Fruit fly (Drosophila melanogaster) whole organism, pupa: ENCODE measurements around the gene lab.

Experiments used
- CG10348 ChIP-seq: fragments of 200-800 bp; sonication (Bioruptor generic); IDR thresholded peaks from 2 replicates; pipeline ENCODE4 v1.3.6; 2022; ENCODE audit warnings: missing biosample characterization, missing genetic modification characterization
- CG12605 ChIP-seq: fragments of 200-800 bp; sonication (Bioruptor generic); IDR thresholded peaks from 2 replicates; pipeline ENCODE4 v1.3.6; 2022; ENCODE audit warnings: missing biosample characterization, missing genetic modification characterization
- CG13204 ChIP-seq: fragments of 200-800 bp; sonication (Bioruptor generic); optimal IDR thresholded peaks from 2 replicates; lab custom pipeline; 2018; ENCODE audit warnings: missing biosample characterization, mild to moderate bottlenecking, missing genetic modification characterization, moderate library complexity
- CG14655 ChIP-seq: fragments of 200-800 bp; sonication (Bioruptor generic); optimal IDR thresholded peaks from 3 replicates; lab custom pipeline; 2017; ENCODE audit warnings: mild to moderate bottlenecking, missing biosample characterization, missing genetic modification reagents, missing genetic modification characterization
- CG15710 ChIP-seq: fragments of 200-800 bp; sonication (Bioruptor generic); optimal IDR thresholded peaks from 2 replicates; lab custom pipeline; 2018; ENCODE audit warnings: missing biosample characterization, mild to moderate bottlenecking, missing genetic modification characterization, moderate library complexity
- CG17806 ChIP-seq: fragments of 200-800 bp; sonication (Bioruptor generic); optimal IDR thresholded peaks from 2 replicates; lab custom pipeline; 2018; ENCODE audit warnings: missing biosample characterization, mild to moderate bottlenecking, missing genetic modification characterization, moderate library complexity
- CG32121 ChIP-seq: fragments of 200-800 bp; sonication (Bioruptor generic); IDR thresholded peaks from 2 replicates; pipeline ENCODE4 v1.3.6; 2022; ENCODE audit warnings: missing biosample characterization, missing genetic modification characterization
- CG34367 ChIP-seq: fragments of 200-800 bp; sonication (Bioruptor generic); optimal IDR thresholded peaks from 2 replicates; lab custom pipeline; 2018; ENCODE audit warnings: missing biosample characterization, mild to moderate bottlenecking, missing genetic modification characterization
- CG4496 ChIP-seq: fragments of 200-800 bp; sonication (Bioruptor generic); IDR thresholded peaks from 3 replicates; pipeline ENCODE4 v1.3.6; 2022; ENCODE audit warnings: missing biosample characterization, missing genetic modification characterization
- CG8159 ChIP-seq: fragments of 200-800 bp; sonication (Bioruptor generic); optimal IDR thresholded peaks from 3 replicates; lab custom pipeline; 2018; ENCODE audit warnings: missing biosample characterization, mild to moderate bottlenecking, missing genetic modification characterization, moderate library complexity
- CG8301 ChIP-seq: fragments of 200-800 bp; sonication (Bioruptor generic); optimal IDR thresholded peaks from 2 replicates; lab custom pipeline; 2018; ENCODE audit warnings: missing biosample characterization, mild to moderate bottlenecking, missing genetic modification characterization
- CG9948 ChIP-seq: fragments of 200-800 bp; sonication (Bioruptor generic); optimal IDR thresholded peaks from 2 replicates; lab custom pipeline; 2018; ENCODE audit warnings: missing biosample characterization, mild to moderate bottlenecking, missing genetic modification characterization, moderate library complexity
- D1 ChIP-seq: fragments of 200-800 bp; sonication (Bioruptor generic); optimal IDR thresholded peaks from 2 replicates; lab custom pipeline; 2018; ENCODE audit warnings: missing biosample characterization, mild to moderate bottlenecking, missing genetic modification characterization, moderate library complexity
- EcR ChIP-seq: fragments of 200-800 bp; sonication (Bioruptor generic); optimal IDR thresholded peaks from 3 replicates; lab custom pipeline; 2019; ENCODE audit warnings: missing biosample characterization, missing genetic modification characterization, mild to moderate bottlenecking, moderate library complexity, missing genetic modification reagents
- Ets98B ChIP-seq: fragments of 200-800 bp; sonication (Bioruptor generic); IDR thresholded peaks from 2 replicates; pipeline ENCODE4 v1.3.6; 2022; ENCODE audit warnings: missing biosample characterization, missing genetic modification characterization
- Pif1A ChIP-seq: fragments of 200-800 bp; sonication (Bioruptor generic); optimal IDR thresholded peaks from 3 replicates; lab custom pipeline; 2016; ENCODE audit warnings: missing biosample characterization, missing genetic modification characterization
- Pif1B ChIP-seq: fragments of 200-800 bp; sonication (Bioruptor generic); optimal IDR thresholded peaks from 3 replicates; lab custom pipeline; 2016; ENCODE audit warnings: missing biosample characterization, missing genetic modification characterization
- Snoo ChIP-seq: fragments of 200-800 bp; sonication (Bioruptor generic); optimal IDR thresholded peaks from 3 replicates; lab custom pipeline; 2017; ENCODE audit warnings: missing biosample characterization, mild to moderate bottlenecking, missing genetic modification characterization, inconsistent platforms
- fd96Ca ChIP-seq: fragments of 200-800 bp; sonication (Bioruptor generic); IDR thresholded peaks from 3 replicates; pipeline ENCODE4 v1.3.6; 2022; ENCODE audit warnings: missing biosample characterization, missing genetic modification characterization
- gl ChIP-seq: fragments of 200-800 bp; sonication (Bioruptor generic); optimal IDR thresholded peaks from 2 replicates; lab custom pipeline; 2018; ENCODE audit warnings: missing biosample characterization, mild to moderate bottlenecking, missing genetic modification characterization
- rn ChIP-seq: fragments of 200-800 bp; sonication (Bioruptor generic); IDR thresholded peaks from 2 replicates; pipeline ENCODE4 v1.3.6; 2022; ENCODE audit warnings: missing biosample characterization, missing genetic modification characterization

The lab gene

dm6 chr3R:6664371-6665116 lies 13.8 kb downstream of the lab start:
- peak; percentile 19 for TF ChIP-seq CG8159 (tag; lab: Kevin White, UChicago)
- no peak for TF ChIP-seq gl
- TF ChIP-seq CG14655 (GFP tag; lab: Kevin White, UChicago), result peak; percentile 50
- TF ChIP-seq rn (GFP tag; lab: Robert Waterston, UW), result no peak
- TF ChIP-seq Ets98B (GFP tag; lab: Robert Waterston, UW), result no peak; the same call in 1 of the 2 replicates
- TF ChIP-seq D1, result no peak
- peak; percentile 76 for TF ChIP-seq CG4496 (GFP tag; lab: Robert Waterston, UW)
- peak; percentile 51; the same call in 2 of the 3 replicates for TF ChIP-seq fd96Ca (GFP tag; lab: Robert Waterston, UW)
- no peak for TF ChIP-seq CG10348 (GFP tag; lab: Robert Waterston, UW)
- no peak for TF ChIP-seq CG32121 (GFP tag; lab: Robert Waterston, UW)
- TF ChIP-seq Pif1B (GFP tag; lab: Kevin White, UChicago), result no peak
- no peak for TF ChIP-seq CG15710
- no peak for TF ChIP-seq CG13204 (GFP tag; lab: Kevin White, UChicago)
- TF ChIP-seq CG17806 (tag; lab: Kevin White, UChicago), result no peak
- TF ChIP-seq EcR, result no peak
- no peak for TF ChIP-seq CG8301
- TF ChIP-seq Snoo, result no peak
- peak; percentile 11 for TF ChIP-seq CG9948
- no peak for TF ChIP-seq CG12605 (GFP tag; lab: Robert Waterston, UW)
- no peak for TF ChIP-seq Pif1A (GFP tag; lab: Kevin White, UChicago)
- TF ChIP-seq CG34367 (tag; lab: Kevin White, UChicago), result no peak

dm6 chr3R:6663289-6663666 lies 15.1 kb downstream of the lab start:
- no peak for TF ChIP-seq Pif1A (GFP tag; lab: Kevin White, UChicago)
- TF ChIP-seq CG15710, result no peak
- no peak for TF ChIP-seq Pif1B (GFP tag; lab: Kevin White, UChicago)
- no peak for TF ChIP-seq CG8301
- TF ChIP-seq gl, result no peak
- TF ChIP-seq CG12605 (GFP tag; lab: Robert Waterston, UW), result no peak
- TF ChIP-seq CG8159 (tag; lab: Kevin White, UChicago), result no peak
- TF ChIP-seq CG4496 (GFP tag; lab: Robert Waterston, UW), result no peak
- TF ChIP-seq CG14655 (GFP tag; lab: Kevin White, UChicago), result no peak
- no peak for TF ChIP-seq Snoo
- no peak for TF ChIP-seq CG34367 (tag; lab: Kevin White, UChicago)
- TF ChIP-seq CG13204 (GFP tag; lab: Kevin White, UChicago), result no peak
- TF ChIP-seq CG10348 (GFP tag; lab: Robert Waterston, UW), result no peak
- no peak for TF ChIP-seq EcR
- TF ChIP-seq CG9948, result no peak

dm6 chr3R:6662613-6663288 lies 15.6 kb downstream of the lab start:
- TF ChIP-seq fd96Ca (GFP tag; lab: Robert Waterston, UW) (no peak; the same call in 2 of the 3 replicates), CG13204 (GFP tag; lab: Kevin White, UChicago) (no peak), Pif1B (GFP tag; lab: Kevin White, UChicago) (no peak), CG8301 (no peak), CG17806 (tag; lab: Kevin White, UChicago) (no peak), EcR (no peak), rn (GFP tag; lab: Robert Waterston, UW) (no peak), CG32121 (GFP tag; lab: Robert Waterston, UW) (no peak), gl (no peak), CG14655 (GFP tag; lab: Kevin White, UChicago) (no peak), Snoo (no peak), CG34367 (tag; lab: Kevin White, UChicago) (no peak), CG8159 (tag; lab: Kevin White, UChicago) (no peak), CG10348 (GFP tag; lab: Robert Waterston, UW) (no peak), Pif1A (GFP tag; lab: Kevin White, UChicago) (no peak), CG9948 (no peak), CG15710 (no peak), CG4496 (GFP tag; lab: Robert Waterston, UW) (no peak)

dm6 chr3R:6659941-6660340 lies 18.4 kb downstream of the lab start, which contains the start of gene agt:
Gene agt (minus strand): TSS chr3R:6660100.
- TF ChIP-seq Ets98B (GFP tag; lab: Robert Waterston, UW) (no peak), CG15710 (no peak), CG4496 (GFP tag; lab: Robert Waterston, UW) (0 out of 3 replicates have a peak, but pooled peaks have one; percentile 20)
- TF ChIP-seq, all 21 proteins: peak for 1

- TF ChIP-seq CG10348 (GFP tag; lab: Robert Waterston, UW) (no peak), CG4496 (GFP tag; lab: Robert Waterston, UW) (0 out of 3 replicates have a peak, but pooled peaks have one; percentile 25), CG12605 (GFP tag; lab: Robert Waterston, UW) (peak; percentile 50; the same call in 1 of the 2 replicates), CG14655 (GFP tag; lab: Kevin White, UChicago) (no peak), EcR (peak; percentile 84), CG9948 (peak; percentile 4)
These were observed 20.8 kb downstream of the lab start, which contains the start of the genes CG1307 and twr for dm6 chr3R:6657278-6658246. Gene CG1307 (minus strand): TSS chr3R:6657442. Gene twr (plus strand): TSS chr3R:6657882.
